Worm (Caenorhabditis elegans) whole organism, L4/young adult: Measurements from ENCODE around the gene btb-9.

Source experiments
- W03F9.2 ChIP-seq: fragments of 150-350 bp; optimal IDR thresholded peaks from 2 replicates; lab custom pipeline; 2014; ENCODE audit warnings: missing biosample characterization, missing genetic modification characterization
- dao-5 ChIP-seq: sonication (generic microtip); optimal IDR thresholded peaks from 2 replicates; lab custom pipeline; 2016; ENCODE audit warnings: missing genotype, missing genetic modification characterization, moderate library complexity, missing compliant biosample characterization
- him-1 ChIP-seq: sonication (generic microtip); optimal IDR thresholded peaks from 2 replicates; lab custom pipeline; 2016; ENCODE audit warnings: missing genotype, missing genetic modification reagents, missing genetic modification characterization, missing compliant biosample characterization

DNA sequence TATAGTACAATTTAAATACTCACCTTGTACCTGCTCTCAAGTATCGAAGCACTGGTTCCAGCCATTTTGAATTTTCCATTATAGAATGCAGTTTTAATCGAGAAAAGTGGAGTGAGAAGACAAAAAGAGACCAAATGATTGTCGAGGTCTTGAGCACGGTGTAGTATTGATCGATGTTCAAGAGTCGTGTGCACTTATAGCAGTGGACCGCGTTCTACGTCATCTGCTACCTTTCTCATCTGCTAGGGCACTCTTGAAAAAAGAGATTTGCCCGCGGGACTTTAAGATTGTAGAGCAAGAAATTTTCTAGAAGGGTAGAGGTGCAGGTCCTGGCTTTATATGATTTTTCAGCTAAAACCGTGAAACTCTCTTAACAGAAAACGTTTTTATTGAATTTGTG is 35.5 kb upstream of the btb-9 start, which contains the start of gene fbxc-21:
- no peak for TF ChIP-seq him-1 (tag; lab: Kevin White, UChicago)
- TF ChIP-seq W03F9.2 (tag; lab: Kevin White, UChicago), result no peak
- no peak for TF ChIP-seq dao-5
